Fruit fly (Drosophila melanogaster) whole organism, embryonic: Measurements from ENCODE around the gene CG9616.
A peak's percentile ranks its signal among the peaks of the same experiment; 100 is the strongest.

Experiments
- Atf-2 ChIP-seq: fragments of 200-800 bp; sonication (Bioruptor generic); optimal IDR thresholded peaks from 2 replicates; lab custom pipeline; 2016; ENCODE audit warnings: missing biosample characterization, missing genetic modification characterization
- Bgb ChIP-seq: fragments of 200-800 bp; sonication (Bioruptor generic); IDR thresholded peaks from 2 replicates; pipeline ENCODE4 v1.3.6; 2022; ENCODE audit warnings: missing biosample characterization, missing genetic modification characterization; ENCODE audit not compliant: partially characterized antibody
- BtbVII ChIP-seq: fragments of 200-800 bp; sonication (Bioruptor generic); optimal IDR thresholded peaks from 3 replicates; lab custom pipeline; 2017; ENCODE audit warnings: missing biosample characterization, mild to moderate bottlenecking, missing genetic modification characterization
- CG10366 ChIP-seq: fragments of 200-800 bp; sonication (Bioruptor generic); IDR thresholded peaks from 2 replicates; pipeline ENCODE4 v1.3.6; 2022; ENCODE audit warnings: missing biosample characterization, missing genetic modification characterization
- CG10959 ChIP-seq: fragments of 200-800 bp; sonication (Bioruptor generic); IDR thresholded peaks from 2 replicates; pipeline ENCODE4 v1.3.6; 2022; ENCODE audit warnings: missing biosample characterization, missing genetic modification characterization
- CG11085 ChIP-seq: fragments of 200-800 bp; sonication (Bioruptor generic); IDR thresholded peaks from 2 replicates; pipeline ENCODE4 v1.3.6; 2022; ENCODE audit warnings: missing biosample characterization, missing genetic modification characterization
- CG12659 ChIP-seq: fragments of 200-800 bp; sonication (Bioruptor generic); optimal IDR thresholded peaks from 3 replicates; lab custom pipeline; 2017; ENCODE audit warnings: mild to moderate bottlenecking, missing biosample characterization, missing genetic modification reagents, missing genetic modification characterization
- CG1647 ChIP-seq: fragments of 200-800 bp; sonication (Bioruptor generic); optimal IDR thresholded peaks from 3 replicates; lab custom pipeline; 2016; ENCODE audit warnings: missing biosample characterization, missing genetic modification characterization
- CG17912 ChIP-seq: fragments of 200-800 bp; sonication (Bioruptor generic); optimal IDR thresholded peaks from 2 replicates; lab custom pipeline; 2018; ENCODE audit warnings: missing biosample characterization, mild to moderate bottlenecking, missing genetic modification characterization
- CG18262 ChIP-seq: fragments of 200-800 bp; optimal IDR thresholded peaks from 3 replicates; lab custom pipeline; 2019; ENCODE audit warnings: missing biosample characterization, mild to moderate bottlenecking, missing genetic modification characterization, moderate library complexity
- CG2116 ChIP-seq: fragments of 200-800 bp; sonication (Bioruptor generic); optimal IDR thresholded peaks from 3 replicates; lab custom pipeline; 2018; ENCODE audit warnings: missing biosample characterization, mild to moderate bottlenecking, missing genetic modification characterization
- CG2120 ChIP-seq: fragments of 200-800 bp; sonication (Bioruptor generic); optimal IDR thresholded peaks from 3 replicates; lab custom pipeline; 2016; ENCODE audit warnings: missing biosample characterization, missing genetic modification characterization
- CG3163 ChIP-seq: fragments of 200-800 bp; sonication (Bioruptor generic); optimal IDR thresholded peaks from 3 replicates; lab custom pipeline; 2016; ENCODE audit warnings: missing biosample characterization, missing genetic modification characterization
- CG4617 ChIP-seq: fragments of 200-800 bp; sonication (Bioruptor generic); optimal IDR thresholded peaks from 3 replicates; lab custom pipeline; 2016; ENCODE audit warnings: missing biosample characterization, missing genetic modification characterization, borderline replicate concordance
- CG7271 ChIP-seq: fragments of 200-800 bp; sonication (Bioruptor generic); optimal IDR thresholded peaks from 2 replicates; lab custom pipeline; 2018; ENCODE audit warnings: missing biosample characterization, mild to moderate bottlenecking, missing genetic modification characterization, moderate library complexity
- CG8089 ChIP-seq: fragments of 200-800 bp; sonication (Bioruptor generic); optimal IDR thresholded peaks from 3 replicates; lab custom pipeline; 2016; ENCODE audit warnings: missing biosample characterization, missing genetic modification characterization
- CG9215 ChIP-seq: fragments of 200-800 bp; sonication (Bioruptor generic); IDR thresholded peaks from 2 replicates; pipeline ENCODE4 v1.3.6; 2022; ENCODE audit warnings: missing biosample characterization, missing genetic modification characterization
- CG9609 ChIP-seq: fragments of 200-800 bp; sonication (Bioruptor generic); optimal IDR thresholded peaks from 3 replicates; lab custom pipeline; 2016; ENCODE audit warnings: missing biosample characterization, missing genetic modification characterization
- Chrac-16 ChIP-seq: fragments of 200-800 bp; sonication (Bioruptor generic); optimal IDR thresholded peaks from 3 replicates; lab custom pipeline; 2016; ENCODE audit warnings: missing biosample characterization, missing genetic modification characterization
- Dref ChIP-seq: fragments of 200-800 bp; sonication (Bioruptor generic); IDR thresholded peaks from 2 replicates; pipeline ENCODE4 v1.3.6; 2022; ENCODE audit warnings: missing biosample characterization, missing genetic modification characterization
- Elba2 ChIP-seq: fragments of 200-800 bp; sonication (Bioruptor generic); optimal IDR thresholded peaks from 3 replicates; lab custom pipeline; 2016; ENCODE audit warnings: missing biosample characterization, missing genetic modification characterization
- Hr3 ChIP-seq: fragments of 200-800 bp; sonication (Bioruptor generic); optimal IDR thresholded peaks from 3 replicates; lab custom pipeline; 2016; ENCODE audit warnings: missing biosample characterization, missing genetic modification characterization
- Hr39 ChIP-seq: fragments of >200 bp; optimal IDR thresholded peaks from 2 replicates; lab custom pipeline; 2017
- Lpt ChIP-seq: fragments of >200 bp; optimal IDR thresholded peaks from 2 replicates; lab custom pipeline; 2018; ENCODE audit warnings: missing biosample characterization, missing genetic modification characterization
- MTF-1 ChIP-seq: fragments of 200-800 bp; sonication (Bioruptor generic); optimal IDR thresholded peaks from 2 replicates; lab custom pipeline; 2018; ENCODE audit warnings: missing biosample characterization, mild to moderate bottlenecking, missing genetic modification characterization, borderline replicate concordance
- NC2β ChIP-seq: fragments of 200-800 bp; sonication (Bioruptor generic); optimal IDR thresholded peaks from 2 replicates; lab custom pipeline; 2016; ENCODE audit warnings: missing biosample characterization, missing genetic modification characterization
- Nf-YB ChIP-seq: fragments of 200-800 bp; sonication (Bioruptor generic); optimal IDR thresholded peaks from 3 replicates; lab custom pipeline; 2019; ENCODE audit warnings: missing biosample characterization, mild to moderate bottlenecking, missing genetic modification characterization, moderate library complexity
- Sin3A ChIP-seq: fragments of >200 bp; optimal IDR thresholded peaks from 2 replicates; lab custom pipeline; 2018
- Six4 ChIP-seq: fragments of 200-800 bp; sonication (Bioruptor generic); optimal IDR thresholded peaks from 2 replicates; lab custom pipeline; 2016; ENCODE audit warnings: missing biosample characterization, missing genetic modification characterization
- Xrp1 ChIP-seq: fragments of 200-800 bp; sonication (Bioruptor generic); IDR thresholded peaks from 2 replicates; pipeline ENCODE4 v1.3.6; 2022; ENCODE audit warnings: missing biosample characterization, missing genetic modification characterization
- al ChIP-seq: fragments of 200-800 bp; sonication (Bioruptor generic); IDR thresholded peaks from 2 replicates; pipeline ENCODE4 v1.3.6; 2022; ENCODE audit warnings: missing biosample characterization, missing genetic modification characterization
- ash1 ChIP-seq: fragments of 200-800 bp; sonication (Bioruptor generic); optimal IDR thresholded peaks from 2 replicates; lab custom pipeline; 2018; ENCODE audit warnings: missing biosample characterization, mild to moderate bottlenecking, missing genetic modification characterization
- bowl ChIP-seq: fragments of 200-800 bp; sonication (Bioruptor generic); IDR thresholded peaks from 2 replicates; pipeline ENCODE4 v1.3.6; 2022; ENCODE audit warnings: missing biosample characterization, missing genetic modification characterization
- dan ChIP-seq: fragments of 200-800 bp; sonication (Bioruptor generic); IDR thresholded peaks from 2 replicates; pipeline ENCODE4 v1.3.6; 2022; ENCODE audit warnings: missing biosample characterization, missing genetic modification characterization
- disco-r ChIP-seq: fragments of 200-800 bp; sonication (Bioruptor generic); optimal IDR thresholded peaks from 2 replicates; lab custom pipeline; 2016; ENCODE audit warnings: missing biosample characterization, missing genetic modification characterization
- dysf ChIP-seq: fragments of 200-800 bp; sonication (Bioruptor generic); IDR thresholded peaks from 3 replicates; pipeline ENCODE4 v1.3.6; 2022; ENCODE audit warnings: missing biosample characterization, missing genetic modification characterization
- gsb-n ChIP-seq: fragments of 200-800 bp; sonication (Bioruptor generic); optimal IDR thresholded peaks from 3 replicates; lab custom pipeline; 2018; ENCODE audit warnings: missing biosample characterization, mild to moderate bottlenecking, missing genetic modification characterization
- jumu ChIP-seq: fragments of 200-800 bp; sonication (Bioruptor generic); optimal IDR thresholded peaks from 3 replicates; lab custom pipeline; 2016; ENCODE audit warnings: missing biosample characterization, missing genetic modification characterization
- lola ChIP-seq, 3 experiments: fragments of >200 bp in 2 of 3; fragments of 200-800 bp in 1 of 3; sonication (Bioruptor generic) in 1 of 3; optimal IDR thresholded peaks; 2 replicates each; lab custom pipeline; 2017 to 2019; ENCODE audit warnings: missing biosample characterization in 3 of 3, missing genetic modification characterization in 3 of 3, mild to moderate bottlenecking in 1 of 3, moderate library complexity in 1 of 3
- maf-S ChIP-seq: fragments of 200-800 bp; sonication (Bioruptor generic); optimal IDR thresholded peaks from 2 replicates; lab custom pipeline; 2016; ENCODE audit warnings: missing biosample characterization, missing genetic modification characterization
- nerfin-2 ChIP-seq: fragments of 200-800 bp; sonication (Bioruptor generic); IDR thresholded peaks from 2 replicates; pipeline ENCODE4 v1.3.6; 2022; ENCODE audit warnings: missing biosample characterization, missing genetic modification characterization; ENCODE audit not compliant: partially characterized antibody
- pnt ChIP-seq: fragments of 200-800 bp; sonication (Bioruptor generic); optimal IDR thresholded peaks from 3 replicates; lab custom pipeline; 2016; ENCODE audit warnings: missing biosample characterization, missing genetic modification characterization
- psq ChIP-seq: fragments of 200-800 bp; sonication (Bioruptor generic); optimal IDR thresholded peaks from 2 replicates; lab custom pipeline; 2017; ENCODE audit warnings: missing biosample characterization, missing genetic modification characterization
- ranshi ChIP-seq: fragments of 200-800 bp; sonication (Bioruptor generic); IDR thresholded peaks from 2 replicates; pipeline ENCODE4 v1.3.6; 2022; ENCODE audit warnings: missing biosample characterization, missing genetic modification characterization
- salm ChIP-seq: fragments of 200-800 bp; sonication (Bioruptor generic); optimal IDR thresholded peaks from 2 replicates; lab custom pipeline; 2018; ENCODE audit warnings: missing biosample characterization, mild to moderate bottlenecking, missing genetic modification characterization
- sim ChIP-seq: fragments of 200-800 bp; sonication (Bioruptor generic); IDR thresholded peaks from 2 replicates; pipeline ENCODE4 v1.3.6; 2022; ENCODE audit warnings: missing biosample characterization, missing genetic modification characterization
- sob ChIP-seq: fragments of 200-800 bp; sonication (Bioruptor generic); IDR thresholded peaks from 2 replicates; pipeline ENCODE4 v1.3.6; 2022; ENCODE audit warnings: missing biosample characterization, missing genetic modification characterization
- stc ChIP-seq: fragments of 200-800 bp; sonication (Bioruptor generic); IDR thresholded peaks from 2 replicates; pipeline ENCODE4 v1.3.6; 2022; ENCODE audit warnings: missing biosample characterization, missing genetic modification characterization
- sug ChIP-seq: fragments of 200-800 bp; optimal IDR thresholded peaks from 2 replicates; lab custom pipeline; 2019; ENCODE audit warnings: missing biosample characterization, mild to moderate bottlenecking, missing genetic modification characterization, moderate library complexity
- tin ChIP-seq: fragments of 200-800 bp; sonication (Bioruptor generic); optimal IDR thresholded peaks from 3 replicates; lab custom pipeline; 2016; ENCODE audit warnings: missing biosample characterization, missing genetic modification characterization
- twi ChIP-seq: fragments of 200-800 bp; optimal IDR thresholded peaks from 2 replicates; lab custom pipeline; 2019; ENCODE audit warnings: missing biosample characterization, mild to moderate bottlenecking, missing genetic modification characterization, moderate library complexity
- wdn ChIP-seq: fragments of 200-800 bp; sonication (Bioruptor generic); IDR thresholded peaks from 2 replicates; pipeline ENCODE4 v1.3.6; 2022; ENCODE audit warnings: missing biosample characterization, missing genetic modification characterization

Gene CG9616

dm6 chr3R:14283754-14284421, 38.6 kb upstream of the CG9616 start (continued):
- TF ChIP-seq ranshi (no peak), Six4 (GFP tag; lab: Kevin White, UChicago) (peak; percentile 98), CG2120 (GFP tag; lab: Kevin White, UChicago) (peak; percentile 99), NC2β (GFP tag; lab: Kevin White, UChicago) (peak; percentile 95), pnt (GFP tag; lab: Kevin White, UChicago) (peak; percentile 91), al (GFP tag; lab: Robert Waterston, UW) (no peak), CG9215 (no peak), CG9609 (peak; percentile 92), CG2116 (GFP tag; lab: Kevin White, UChicago) (peak; percentile 88), dysf (GFP tag; lab: Robert Waterston, UW) (no peak), Nf-YB (peak; percentile 90), MTF-1 (GFP tag; lab: Kevin White, UChicago) (peak; percentile 94), CG10959 (no peak), BtbVII (GFP tag; lab: Kevin White, UChicago) (peak; percentile 98), dan (GFP tag; lab: Robert Waterston, UW) (no peak), Bgb (GFP tag; lab: Robert Waterston, UW) (no peak), CG17912 (peak; percentile 93), sug (tag; lab: Kevin White, UChicago) (peak; percentile 96), maf-S (GFP tag; lab: Kevin White, UChicago) (peak; percentile 90), Dref (GFP tag; lab: Robert Waterston, UW) (no peak), twi (peak; percentile 94), CG12659 (GFP tag; lab: Kevin White, UChicago) (peak; percentile 99), CG11085 (GFP tag; lab: Robert Waterston, UW) (no peak), Hr3 (peak; percentile 99), stc (GFP tag; lab: Robert Waterston, UW) (no peak), Sin3A (lab: Kevin White, UChicago) (no peak), lola (GFP tag; optimal IDR thresholded peaks at IDR 0.05; lab: Kevin White, UChicago) (peak in 2 of 3 experiments; percentile 48 to 97), gsb-n (peak; percentile 99), salm (tag; lab: Kevin White, UChicago) (peak; percentile 98), Lpt (GFP tag; lab: Kevin White, UChicago) (no peak), CG10366 (no peak), sim (no peak), CG4617 (GFP tag; lab: Kevin White, UChicago) (peak; percentile 98), CG8089 (GFP tag; lab: Kevin White, UChicago) (peak; percentile 89), tin (GFP tag; lab: Kevin White, UChicago) (peak; percentile 98), Atf-2 (GFP tag; lab: Kevin White, UChicago) (peak; percentile 89), CG7271 (peak; percentile 87), nerfin-2 (no peak), wdn (GFP tag; lab: Robert Waterston, UW) (no peak), sob (no peak), disco-r (peak; percentile 90), CG18262 (tag; lab: Kevin White, UChicago) (peak; percentile 99), jumu (GFP tag; lab: Kevin White, UChicago) (peak; percentile 90), CG1647 (GFP tag; lab: Kevin White, UChicago) (peak; percentile 96), Elba2 (GFP tag; lab: Kevin White, UChicago) (peak; percentile 14), Chrac-16 (peak; percentile 99), Hr39 (no peak), psq (GFP tag; lab: Kevin White, UChicago) (peak; percentile 94), Xrp1 (GFP tag; lab: Robert Waterston, UW) (no peak), ash1 (GFP tag; lab: Kevin White, UChicago) (peak; percentile 71), bowl (no peak), CG3163 (GFP tag; lab: Kevin White, UChicago) (peak; percentile 58)
